Fruit fly (Drosophila melanogaster): Measurements from ENCODE around the gene CG14422.

- TF ChIP-seq CG8478 (optimal IDR thresholded peaks at IDR 0.05) (no peak), CTCF (optimal IDR thresholded peaks at IDR 0.05) (no peak)
Measured at dm6 chrX:2977857-2978473, 34.8 kb downstream of the CG14422 start.

All from S2 (cell line).